Fruit fly (Drosophila melanogaster): ENCODE measurements around the gene Atg3.

Gene Atg3

DNA sequence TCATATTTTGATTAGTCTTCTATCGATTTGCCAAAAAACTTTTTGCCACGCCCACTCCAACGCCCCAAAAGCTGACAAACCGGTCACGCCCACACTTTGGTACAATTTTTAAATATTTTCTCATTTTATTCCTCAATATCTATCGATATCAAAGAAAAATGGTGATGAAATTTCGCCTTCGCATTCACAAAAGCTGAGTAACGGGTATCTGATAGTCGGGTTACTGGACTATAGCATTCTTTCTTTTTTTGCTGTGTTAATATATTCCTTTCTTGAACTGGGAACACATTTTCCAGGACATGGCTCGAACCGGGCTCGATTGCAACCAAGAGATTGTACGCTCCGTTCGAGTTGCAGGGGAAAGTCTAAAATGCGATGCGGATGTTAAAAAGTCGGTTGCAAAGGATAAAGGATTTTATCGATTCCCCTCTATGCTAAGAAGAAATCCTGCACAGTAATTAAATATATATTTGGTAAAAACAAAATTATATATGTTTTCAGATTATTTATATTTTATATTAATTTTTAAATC lies 5.5 kb upstream of the Atg3 start (continued):
- no peak for TF ChIP-seq otp (GFP tag; IDR thresholded peaks at IDR 0.05)
- TF ChIP-seq CG15601 (tag; optimal IDR thresholded peaks at IDR 0.05): peak; percentile 35
- no peak for TF ChIP-seq Hr3 (GFP tag; optimal IDR thresholded peaks at IDR 0.05)
- no peak for TF ChIP-seq CG6765 (GFP tag; optimal IDR thresholded peaks at IDR 0.05)
- TF ChIP-seq ro (GFP tag; IDR thresholded peaks at IDR 0.05): no peak
- no peak for TF ChIP-seq Dll (GFP tag; IDR thresholded peaks at IDR 0.05; ENCODE audit: partially characterized antibody)
- no peak for TF ChIP-seq ewg (GFP tag; optimal IDR thresholded peaks at IDR 0.05)
- no peak for TF ChIP-seq tx (GFP tag; optimal IDR thresholded peaks at IDR 0.05)
- no peak for TF ChIP-seq Taf1 (GFP tag; IDR thresholded peaks at IDR 0.05)
- peak; percentile 69 for TF ChIP-seq CG6791 (GFP tag; IDR thresholded peaks at IDR 0.05; ENCODE audit: partially characterized antibody)
- peak; percentile 74; the same call in 2 of the 3 replicates for TF ChIP-seq CG7963 (GFP tag; IDR thresholded peaks at IDR 0.05; ENCODE audit: partially characterized antibody)
- no peak for TF ChIP-seq insv (GFP tag; optimal IDR thresholded peaks at IDR 0.05)
- peak; percentile 38; the same call in 1 of the 2 replicates for TF ChIP-seq Scr (GFP tag; IDR thresholded peaks at IDR 0.05; ENCODE audit: partially characterized antibody)

- peak; percentile 89 for TF ChIP-seq CG9437 (GFP tag; optimal IDR thresholded peaks at IDR 0.05)
- TF ChIP-seq CG6791 (GFP tag; IDR thresholded peaks at IDR 0.05; ENCODE audit: partially characterized antibody): peak; percentile 45; the same call in 1 of the 3 replicates
- 0 out of 2 replicates have a peak, but pooled peaks have one; percentile 5 for TF ChIP-seq CG3847 (GFP tag; IDR thresholded peaks at IDR 0.05)
- no peak for TF ChIP-seq Doc2 (GFP tag; IDR thresholded peaks at IDR 0.05)
- peak; percentile 7 for TF ChIP-seq sens (GFP tag)
- peak; percentile 32 for TF ChIP-seq CoRest (tag; optimal IDR thresholded peaks at IDR 0.05)
- peak; percentile 14 for TF ChIP-seq CG17568 (GFP tag; optimal IDR thresholded peaks at IDR 0.05)
- TF ChIP-seq CG13287 (GFP tag; IDR thresholded peaks at IDR 0.05; ENCODE audit: partially characterized antibody): peak; percentile 36; the same call in 1 of the 2 replicates
- peak; percentile 60 for TF ChIP-seq vnd (GFP tag; IDR thresholded peaks at IDR 0.05; ENCODE audit: partially characterized antibody)
- TF ChIP-seq Scr (GFP tag; IDR thresholded peaks at IDR 0.05; ENCODE audit: partially characterized antibody): 0 out of 2 replicates have a peak, but pooled peaks have one; percentile 27
- peak; percentile 5 for TF ChIP-seq CG8388 (GFP tag; optimal IDR thresholded peaks at IDR 0.05)
- TF ChIP-seq CG12219 (GFP tag; optimal IDR thresholded peaks at IDR 0.05): no peak
- peak; percentile 30; the same call in 1 of the 2 replicates for TF ChIP-seq CG31441 (GFP tag; IDR thresholded peaks at IDR 0.05)
- TF ChIP-seq amos (GFP tag; IDR thresholded peaks at IDR 0.05; ENCODE audit: partially characterized antibody): peak; percentile 70
- 0 out of 2 replicates have a peak, but pooled peaks have one; percentile 7 for TF ChIP-seq HLH3B (GFP tag; IDR thresholded peaks at IDR 0.05)
- TF ChIP-seq CG16813 (GFP tag; IDR thresholded peaks at IDR 0.05; ENCODE audit: partially characterized antibody): peak; percentile 63
- TF ChIP-seq NfI (GFP tag; optimal IDR thresholded peaks at IDR 0.05): peak; percentile 12
- TF ChIP-seq slbo (GFP tag; IDR thresholded peaks at IDR 0.05): peak; percentile 19; the same call in 1 of the 2 replicates
- peak; percentile 20; the same call in 1 of the 2 replicates for TF ChIP-seq chm (GFP tag; IDR thresholded peaks at IDR 0.05)
- TF ChIP-seq CG14860 (GFP tag; IDR thresholded peaks at IDR 0.05; ENCODE audit: partially characterized antibody): peak; percentile 11; the same call in 1 of the 3 replicates
- TF ChIP-seq Hr51 (GFP tag; optimal IDR thresholded peaks at IDR 0.05): peak in 1 of 2 experiments; percentile 5
- no peak for TF ChIP-seq Atf-2 (GFP tag; optimal IDR thresholded peaks at IDR 0.05)
- TF ChIP-seq CG32767 (GFP tag; IDR thresholded peaks at IDR 0.05): no peak
- no peak for TF ChIP-seq Hr39 (optimal IDR thresholded peaks at IDR 0.05)
- peak; percentile 29 for TF ChIP-seq CG11504 (tag; optimal IDR thresholded peaks at IDR 0.05)
- TF ChIP-seq CG7839 (tag; optimal IDR thresholded peaks at IDR 0.05): peak; percentile 10
- peak; percentile 4 for TF ChIP-seq twi (tag; optimal IDR thresholded peaks at IDR 0.05)
- no peak for TF ChIP-seq HmgD (GFP tag; optimal IDR thresholded peaks at IDR 0.05)
- peak; percentile 9 for TF ChIP-seq CG13894 (tag; optimal IDR thresholded peaks at IDR 0.05)
- TF ChIP-seq CG1603 (tag; optimal IDR thresholded peaks at IDR 0.05): peak; percentile 50
- peak; percentile 15 for TF ChIP-seq pita (GFP tag; optimal IDR thresholded peaks at IDR 0.05)
- 0 out of 3 replicates have a peak, but pooled peaks have one; percentile 18 for TF ChIP-seq CG34422 (GFP tag; IDR thresholded peaks at IDR 0.05)
- no peak for TF ChIP-seq Tbp (GFP tag; optimal IDR thresholded peaks at IDR 0.05)
- TF ChIP-seq tgo (GFP tag; IDR thresholded peaks at IDR 0.05): 0 out of 3 replicates have a peak, but pooled peaks have one; percentile 22
- TF ChIP-seq CG1647 (GFP tag; optimal IDR thresholded peaks at IDR 0.05): no peak
- TF ChIP-seq NC2β (GFP tag; optimal IDR thresholded peaks at IDR 0.05): no peak
Observed at dm6 chr3L:18743679-18744078, 4.8 kb upstream of the Atg3 start.

All from whole organism, embryonic.